Worm (Caenorhabditis elegans) whole organism, young adult: ENCODE data around the gene mip-1.

Experiments used
- D2030.7 ChIP-seq: fragments of 200-800 bp; sonication (Bioruptor generic); IDR thresholded peaks from 2 replicates; pipeline ENCODE4 v1.3.6; 2022; ENCODE audit warnings: missing genetic modification reagents, missing genetic modification characterization, missing compliant biosample characterization
- F10E7.11 ChIP-seq: sonication (generic microtip); optimal IDR thresholded peaks from 2 replicates; lab custom pipeline; 2017; ENCODE audit warnings: mild to moderate bottlenecking, missing genetic modification characterization, moderate library complexity, missing compliant biosample characterization
- F33H1.4 ChIP-seq: fragments of 200-800 bp; sonication (Bioruptor generic); IDR thresholded peaks from 2 replicates; pipeline ENCODE4 v1.3.6; 2022; ENCODE audit warnings: missing genetic modification reagents, missing genetic modification characterization, missing compliant biosample characterization
- F49E8.2 ChIP-seq: sonication (generic microtip); optimal IDR thresholded peaks from 3 replicates; lab custom pipeline; 2017; ENCODE audit warnings: missing genetic modification characterization, mild to moderate bottlenecking, missing compliant biosample characterization, antibody characterized with exemption, moderate library complexity; ENCODE audit not compliant: insufficient read depth
- F55B11.4 ChIP-seq: sonication (generic microtip); optimal IDR thresholded peaks from 2 replicates; lab custom pipeline; 2016; ENCODE audit warnings: missing compliant biosample characterization, missing genetic modification characterization, borderline replicate concordance; ENCODE audit not compliant: insufficient read depth
- T26A5.8 ChIP-seq: sonication (generic microtip); optimal IDR thresholded peaks from 2 replicates; lab custom pipeline; 2016; ENCODE audit warnings: missing genetic modification characterization, missing compliant biosample characterization
- Y79H2A.3 ChIP-seq: fragments of 200-800 bp; sonication (Bioruptor generic); conservative IDR thresholded peaks from 2 replicates; pipeline ENCODE4 v1.3.6; 2022; ENCODE audit warnings: missing genetic modification reagents, missing genetic modification characterization, missing compliant biosample characterization
- ZK185.1 ChIP-seq: sonication (generic microtip); optimal IDR thresholded peaks from 2 replicates; lab custom pipeline; 2016; ENCODE audit warnings: mild to moderate bottlenecking, missing genetic modification characterization, missing compliant biosample characterization; ENCODE audit not compliant: poor library complexity, severe bottlenecking
- attf-6 ChIP-seq: fragments of 200-800 bp; sonication (Bioruptor generic); IDR thresholded peaks from 2 replicates; pipeline ENCODE4 v1.3.6; 2022; ENCODE audit warnings: missing genetic modification reagents, missing genetic modification characterization, missing compliant biosample characterization
- ceh-100 ChIP-seq: fragments of 200-800 bp; sonication (Bioruptor generic); IDR thresholded peaks from 2 replicates; pipeline ENCODE4 v1.3.6; 2022; ENCODE audit warnings: missing genetic modification reagents, missing genetic modification characterization, missing compliant biosample characterization
- ceh-91 ChIP-seq: fragments of 200-800 bp; sonication (Bioruptor generic); IDR thresholded peaks from 2 replicates; pipeline ENCODE4 v1.3.6; 2022; ENCODE audit warnings: missing genetic modification reagents, missing genetic modification characterization, missing compliant biosample characterization
- die-1 ChIP-seq: sonication (generic microtip); optimal IDR thresholded peaks from 2 replicates; lab custom pipeline; 2016; ENCODE audit warnings: missing genotype, mild to moderate bottlenecking, missing genetic modification characterization, missing compliant biosample characterization
- dpl-1 ChIP-seq: fragments of 150-350 bp; optimal IDR thresholded peaks from 2 replicates; lab custom pipeline; 2014; ENCODE audit warnings: missing biosample characterization, missing genetic modification reagents, missing genetic modification characterization
- efl-1 ChIP-seq: fragments of 150-350 bp; optimal IDR thresholded peaks from 2 replicates; lab custom pipeline; 2014; ENCODE audit warnings: missing biosample characterization, missing genetic modification reagents, missing genetic modification characterization
- ets-4 ChIP-seq: fragments of 200-800 bp; sonication (Bioruptor generic); optimal IDR thresholded peaks from 2 replicates; lab custom pipeline; 2018; ENCODE audit warnings: mild to moderate bottlenecking, missing genetic modification characterization, missing compliant biosample characterization
- him-1 ChIP-seq: sonication (generic microtip); optimal IDR thresholded peaks from 2 replicates; lab custom pipeline; 2016; ENCODE audit warnings: missing genotype, missing genetic modification reagents, missing genetic modification characterization, missing compliant biosample characterization
- hlh-26 ChIP-seq: fragments of 200-800 bp; sonication (Bioruptor generic); conservative IDR thresholded peaks from 2 replicates; pipeline ENCODE4 v1.3.6; 2022; ENCODE audit warnings: missing genetic modification reagents, missing genetic modification characterization, missing compliant biosample characterization
- hrde-1 ChIP-seq: sonication (generic microtip); optimal IDR thresholded peaks from 2 replicates; lab custom pipeline; 2016; ENCODE audit warnings: missing genetic modification characterization, mild to moderate bottlenecking, missing compliant biosample characterization, moderate library complexity, missing genotype, missing genetic modification reagents, borderline replicate concordance
- lin-26 ChIP-seq: fragments of 200-800 bp; sonication (Bioruptor generic); IDR thresholded peaks from 2 replicates; pipeline ENCODE4 v1.3.6; 2022; ENCODE audit warnings: missing genetic modification reagents, missing genetic modification characterization, missing compliant biosample characterization
- lin-54 ChIP-seq: fragments of 200-800 bp; sonication (Bioruptor generic); optimal IDR thresholded peaks from 2 replicates; lab custom pipeline; 2018; ENCODE audit warnings: mild to moderate bottlenecking, missing genetic modification characterization, missing compliant biosample characterization
- lsl-1 ChIP-seq: fragments of 200-800 bp; sonication (Bioruptor generic); optimal IDR thresholded peaks from 2 replicates; lab custom pipeline; 2018; ENCODE audit warnings: mild to moderate bottlenecking, missing genetic modification characterization, moderate library complexity, missing compliant biosample characterization
- lsy-27 ChIP-seq: sonication (generic microtip); optimal IDR thresholded peaks from 2 replicates; lab custom pipeline; 2017; ENCODE audit warnings: missing genetic modification characterization, mild to moderate bottlenecking, missing compliant biosample characterization, antibody characterized with exemption, missing genotype, borderline replicate concordance; ENCODE audit not compliant: insufficient read depth
- madf-6 ChIP-seq: fragments of 200-800 bp; sonication (Bioruptor generic); IDR thresholded peaks from 2 replicates; pipeline ENCODE4 v1.3.6; 2022; ENCODE audit warnings: missing genetic modification reagents, missing genetic modification characterization, missing compliant biosample characterization
- madf-8 ChIP-seq: fragments of 200-800 bp; sonication (Bioruptor generic); conservative IDR thresholded peaks from 2 replicates; pipeline ENCODE4 v1.3.6; 2022; ENCODE audit warnings: missing genetic modification reagents, missing genetic modification characterization, missing compliant biosample characterization
- mel-28 ChIP-seq: sonication (generic microtip); optimal IDR thresholded peaks from 2 replicates; lab custom pipeline; 2016; ENCODE audit warnings: borderline replicate concordance, mild to moderate bottlenecking, missing genetic modification characterization, missing compliant biosample characterization
- mes-4 ChIP-seq: sonication (generic microtip); optimal IDR thresholded peaks from 2 replicates; lab custom pipeline; 2016; ENCODE audit warnings: missing genotype, missing genetic modification characterization, missing compliant biosample characterization
- nhr-90 ChIP-seq: sonication (generic microtip); optimal IDR thresholded peaks from 2 replicates; lab custom pipeline; 2016; ENCODE audit warnings: missing genotype, mild to moderate bottlenecking, missing genetic modification characterization, missing compliant biosample characterization
- rec-8 ChIP-seq, 2 experiments: sonication (generic microtip); optimal IDR thresholded peaks; 2 replicates each; lab custom pipeline; 2016; ENCODE audit warnings: mild to moderate bottlenecking in 2 of 2, missing genetic modification characterization in 2 of 2, missing genetic modification reagents in 2 of 2, missing genotype in 2 of 2, missing biosample characterization in 1 of 2, missing compliant biosample characterization in 1 of 2, moderate library complexity in 1 of 2
- rpc-1 ChIP-seq, 2 experiments: fragments of 150-350 bp in 1 of 2; sonication (generic microtip) in 1 of 2; optimal IDR thresholded peaks; 2 replicates each; lab custom pipeline; 2014 to 2018; ENCODE audit warnings: missing biosample characterization in 1 of 2, missing genetic modification characterization in 1 of 2, missing genetic modification reagents in 1 of 2, missing genotype in 1 of 2
- sea-2 ChIP-seq: fragments of 200-800 bp; sonication (Bioruptor generic); IDR thresholded peaks from 2 replicates; pipeline ENCODE4 v1.3.6; 2022; ENCODE audit warnings: missing genetic modification characterization, missing compliant biosample characterization
- snpc-1.3 ChIP-seq: sonication (generic microtip); optimal IDR thresholded peaks from 2 replicates; lab custom pipeline; 2017; ENCODE audit warnings: missing genetic modification characterization, mild to moderate bottlenecking, missing compliant biosample characterization, antibody characterized with exemption, moderate library complexity, missing genotype, missing genetic modification reagents; ENCODE audit not compliant: insufficient read depth
- snpc-3.4 ChIP-seq: sonication (generic microtip); optimal IDR thresholded peaks from 2 replicates; lab custom pipeline; 2017; ENCODE audit warnings: missing genetic modification characterization, mild to moderate bottlenecking, missing compliant biosample characterization, antibody characterized with exemption, moderate library complexity, missing genotype, missing genetic modification reagents
- somi-1 ChIP-seq: fragments of 200-800 bp; sonication (Bioruptor generic); optimal IDR thresholded peaks from 2 replicates; lab custom pipeline; 2018; ENCODE audit warnings: mild to moderate bottlenecking, missing genetic modification characterization, missing compliant biosample characterization
- tbx-9 ChIP-seq: sonication (generic microtip); optimal IDR thresholded peaks from 2 replicates; lab custom pipeline; 2016; ENCODE audit warnings: borderline replicate concordance, missing genetic modification characterization, inconsistent platforms, missing compliant biosample characterization
- unc-130 ChIP-seq: sonication (generic microtip); optimal IDR thresholded peaks from 2 replicates; lab custom pipeline; 2016; ENCODE audit warnings: missing genetic modification reagents, missing genetic modification characterization, missing compliant biosample characterization
- xnd-1 ChIP-seq: sonication (generic microtip); optimal IDR thresholded peaks from 2 replicates; lab custom pipeline; 2016; ENCODE audit warnings: missing genotype, missing genetic modification reagents, missing genetic modification characterization, missing compliant biosample characterization
- zim-3 ChIP-seq: sonication (generic microtip); optimal IDR thresholded peaks from 2 replicates; lab custom pipeline; 2017; ENCODE audit warnings: mild to moderate bottlenecking, missing genetic modification characterization, moderate library complexity, missing compliant biosample characterization
- ztf-18 ChIP-seq: sonication (generic microtip); optimal IDR thresholded peaks from 2 replicates; lab custom pipeline; 2016; ENCODE audit warnings: missing genotype, mild to moderate bottlenecking, missing genetic modification characterization, missing compliant biosample characterization

The mip-1 gene

DNA sequence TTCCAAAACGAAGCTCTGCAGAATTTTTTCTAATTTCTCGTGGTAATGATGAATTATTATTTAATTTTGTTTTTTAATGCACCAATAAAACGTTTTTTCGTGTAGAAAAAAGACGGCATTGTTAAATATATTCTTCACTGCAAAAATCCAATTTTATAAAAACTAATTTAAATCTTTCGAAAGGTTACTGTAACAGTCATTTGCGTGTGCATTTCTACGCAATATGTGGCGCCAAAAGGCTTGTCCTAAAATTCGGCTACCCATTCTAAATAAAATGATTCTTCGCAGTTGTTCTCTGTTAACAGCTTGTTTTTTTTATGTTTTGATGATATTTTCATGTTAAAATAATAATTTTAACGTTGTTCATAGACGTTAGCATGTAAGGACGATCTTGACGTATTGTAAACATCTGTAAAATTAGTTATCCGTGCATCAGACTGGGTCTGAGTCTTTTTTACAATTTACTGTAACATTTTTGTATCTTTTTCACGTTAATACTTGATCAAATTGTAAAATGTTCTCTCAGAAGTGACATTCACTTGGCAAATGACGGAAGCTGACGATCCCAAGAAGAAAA lies at the start of gene mip-1:
Gene mip-1, plus strand, starts transcription at position 527 of the 577 bp plus-strand sequence.
- no peak for TF ChIP-seq unc-130 (GFP tag; lab: Kevin White, UChicago)
- TF ChIP-seq snpc-3.4 (tag; lab: Kevin White, UChicago): peak; percentile 65
- no peak for TF ChIP-seq attf-6 (GFP tag; lab: Robert Waterston, UW)
- no peak for TF ChIP-seq nhr-90 (tag; lab: Kevin White, UChicago)
- no peak for TF ChIP-seq sea-2
- peak; percentile 90 for TF ChIP-seq lsl-1 (GFP tag; lab: Kevin White, UChicago)
- peak; percentile 77 for TF ChIP-seq F33H1.4 (GFP tag; lab: Robert Waterston, UW)
- TF ChIP-seq efl-1 (GFP tag; lab: Kevin White, UChicago): peak; percentile 87
- peak; percentile 51 for TF ChIP-seq F49E8.2 (tag; lab: Kevin White, UChicago)
- TF ChIP-seq dpl-1 (GFP tag; lab: Kevin White, UChicago): peak; percentile 78
- no peak for TF ChIP-seq T26A5.8 (tag; lab: Kevin White, UChicago)
- TF ChIP-seq him-1 (tag; lab: Kevin White, UChicago): no peak
- peak; percentile 68 for TF ChIP-seq xnd-1 (tag; lab: Kevin White, UChicago)
- peak; percentile 59 for TF ChIP-seq ceh-91
- peak; percentile 19 for TF ChIP-seq snpc-1.3 (tag; lab: Kevin White, UChicago)
- peak; percentile 73 for TF ChIP-seq madf-8 (GFP tag; lab: Robert Waterston, UW)
- TF ChIP-seq madf-6: peak; percentile 88
- TF ChIP-seq zim-3: no peak
- peak; percentile 46 for TF ChIP-seq D2030.7 (GFP tag; lab: Robert Waterston, UW)
- peak; percentile 84 for TF ChIP-seq lin-54 (GFP tag; lab: Kevin White, UChicago)
- TF ChIP-seq ets-4 (GFP tag; lab: Kevin White, UChicago): no peak
- TF ChIP-seq somi-1 (GFP tag; lab: Kevin White, UChicago): no peak
- TF ChIP-seq F10E7.11 (tag; lab: Kevin White, UChicago): no peak
- peak; percentile 10 for TF ChIP-seq ztf-18 (tag; lab: Kevin White, UChicago)

DNA sequence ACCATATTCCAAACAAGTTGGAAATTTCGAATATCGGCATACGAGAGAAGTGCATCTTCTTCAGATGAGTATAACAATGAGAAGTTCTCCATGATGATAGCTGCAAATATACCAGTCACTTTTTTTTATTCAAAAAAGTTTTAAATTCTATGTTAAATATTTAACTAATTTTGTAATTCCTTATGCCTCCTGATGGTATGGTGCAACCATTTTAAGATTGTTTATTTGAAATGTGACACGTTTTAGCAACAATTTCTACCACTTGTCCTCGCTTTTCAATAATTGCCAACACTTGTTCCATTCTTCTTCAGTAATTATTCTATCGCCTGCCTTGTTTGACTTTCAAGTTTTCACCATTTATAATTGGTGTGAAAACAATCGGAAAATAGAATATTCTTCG lies 47.0 kb upstream of the mip-1 start, which contains the start of gene F17C8.6:
Gene F17C8.6, minus strand, starts transcription at position 101 of the 400 bp plus-strand sequence.
- no peak for TF ChIP-seq hlh-26

DNA sequence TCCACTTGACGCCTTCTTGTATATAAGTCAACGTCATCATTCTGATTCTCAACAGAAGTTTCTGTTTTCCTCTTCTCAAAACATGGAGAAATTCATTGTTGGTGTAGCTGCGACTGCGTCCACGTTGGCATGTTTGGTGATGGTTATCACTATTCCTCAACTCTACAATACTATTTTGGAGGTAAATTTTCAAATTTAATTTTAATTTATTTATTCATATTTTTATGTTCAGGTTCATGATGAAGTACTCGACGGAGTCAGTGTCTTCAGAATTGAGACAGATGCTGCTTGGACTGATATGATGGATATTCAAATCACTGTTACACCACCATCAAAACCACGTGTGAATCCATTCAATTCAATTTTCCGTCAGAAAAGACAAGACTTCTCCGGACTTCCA lies 44.8 kb upstream of the mip-1 start, which contains the start of gene col-89:
Gene col-89, plus strand, starts transcription at position 19 of the 400 bp plus-strand sequence.
- TF ChIP-seq F10E7.11 (tag; lab: Kevin White, UChicago) (no peak), mes-4 (no peak), F55B11.4 (no peak), rec-8 (tag; optimal IDR thresholded peaks at IDR 0.05; lab: Kevin White, UChicago) (no peak), mel-28 (no peak), ceh-100 (GFP tag; lab: Robert Waterston, UW) (no peak), ZK185.1 (tag; lab: Kevin White, UChicago) (no peak), lsy-27 (no peak), hrde-1 (tag; lab: Kevin White, UChicago) (no peak), Y79H2A.3 (GFP tag; lab: Robert Waterston, UW) (no peak), die-1 (tag; lab: Kevin White, UChicago) (no peak), rpc-1 (optimal IDR thresholded peaks at IDR 0.05; lab: Kevin White, UChicago) (no peak), rpc-1 (tag; optimal IDR thresholded peaks at IDR 0.05; lab: Kevin White, UChicago) (no peak), lin-26 (GFP tag; lab: Robert Waterston, UW) (no peak), tbx-9 (tag; lab: Kevin White, UChicago) (no peak), dpl-1 (GFP tag; lab: Kevin White, UChicago) (no peak)
